Fruit fly (Drosophila melanogaster): Measurements from ENCODE around the gene CG1552.

dm6 chrX:11090161-11090560, 36.8 kb upstream of the CG1552 start, which contains the start of gene CG2076:
- TF ChIP-seq insv (optimal IDR thresholded peaks at IDR 0.05), result no peak
- no peak for TF ChIP-seq Myc (optimal IDR thresholded peaks at IDR 0.05)
- TF ChIP-seq Sin3A (optimal IDR thresholded peaks at IDR 0.05), result no peak

Data from Kc167 (cell line).